Worm (Caenorhabditis elegans): ENCODE results near the gene M163.9.

DNA sequence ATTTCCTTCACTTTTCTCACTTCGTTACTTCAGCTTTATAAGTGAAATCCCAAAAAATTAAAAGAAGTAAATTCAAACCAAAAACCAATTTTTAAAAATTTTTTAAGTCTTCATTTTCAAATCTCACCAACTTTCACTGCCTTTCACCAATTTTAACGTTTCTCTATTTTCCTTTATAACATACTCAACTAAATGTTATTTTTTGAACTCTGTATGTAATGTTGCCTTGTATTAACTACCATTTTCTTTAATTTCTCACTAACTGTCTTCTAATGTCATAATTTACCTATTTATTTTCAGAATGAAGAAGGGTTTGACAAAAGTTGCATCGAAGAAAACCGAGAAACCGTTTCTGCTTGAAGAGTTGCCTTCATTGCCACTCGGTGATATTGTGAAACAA lies 24.7 kb upstream of the M163.9 start, which contains the start of gene F23D12.4:
- TF ChIP-seq sox-4 (tag; optimal IDR thresholded peaks at IDR 0.05), result no peak
- no peak for TF ChIP-seq ceh-34 (tag; optimal IDR thresholded peaks at IDR 0.05)

Measured in whole organism, late embryonic.